Worm (Caenorhabditis elegans) whole organism, late embryonic: Measurements from ENCODE around the gene idpc-4.

Experiments
- nhr-11 ChIP-seq: fragments of 150-350 bp; optimal IDR thresholded peaks from 2 replicates; lab custom pipeline; 2014; ENCODE audit warnings: missing biosample characterization, missing genetic modification characterization
- tbx-7 ChIP-seq: sonication (generic microtip); optimal IDR thresholded peaks from 2 replicates; lab custom pipeline; 2016; ENCODE audit warnings: missing genotype, missing genetic modification characterization, missing compliant biosample characterization
- ttx-3 ChIP-seq: sonication (generic microtip); optimal IDR thresholded peaks from 2 replicates; lab custom pipeline; 2016; ENCODE audit warnings: missing genetic modification reagents, missing genetic modification characterization, missing compliant biosample characterization

DNA sequence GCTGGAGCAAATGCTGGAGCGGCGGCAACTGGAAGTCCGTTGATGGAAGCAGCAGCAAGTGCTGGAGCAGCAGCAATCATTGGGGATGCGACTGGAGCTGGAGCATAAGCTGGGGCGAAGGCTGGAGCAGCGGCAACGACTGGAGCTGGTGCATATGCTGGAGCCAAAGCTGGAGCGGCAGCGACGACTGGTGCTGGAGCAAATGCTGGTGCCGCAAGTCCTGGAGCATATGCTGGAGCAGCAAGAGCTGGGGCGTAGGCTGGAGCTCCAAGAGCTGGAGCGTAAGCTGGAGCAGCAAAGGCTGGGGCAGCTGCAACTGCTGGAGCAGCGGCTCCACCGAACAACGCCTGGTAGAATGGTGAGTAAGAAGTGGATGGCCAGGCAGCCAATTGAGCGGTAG, 6.8 kb upstream of the idpc-4 start:
- TF ChIP-seq ttx-3 (tag; lab: Kevin White, UChicago), result no peak
- TF ChIP-seq tbx-7 (tag; lab: Kevin White, UChicago), result no peak
- TF ChIP-seq nhr-11, result no peak
